Worm (Caenorhabditis elegans) whole organism, young adult: Measurements from ENCODE around the gene set-20.

ENCODE experiments used
- F39B2.1 ChIP-seq: fragments of 200-800 bp; sonication (Bioruptor generic); IDR thresholded peaks from 2 replicates; pipeline ENCODE4 v1.3.6; 2022; ENCODE audit warnings: missing genetic modification reagents, missing genetic modification characterization, missing compliant biosample characterization
- ZK185.1 ChIP-seq: sonication (generic microtip); optimal IDR thresholded peaks from 2 replicates; lab custom pipeline; 2016; ENCODE audit warnings: mild to moderate bottlenecking, missing genetic modification characterization, missing compliant biosample characterization; ENCODE audit not compliant: poor library complexity, severe bottlenecking
- attf-5 ChIP-seq: fragments of 200-800 bp; sonication (Bioruptor generic); optimal IDR thresholded peaks from 2 replicates; lab custom pipeline; 2018; ENCODE audit warnings: mild to moderate bottlenecking, missing genetic modification characterization, missing compliant biosample characterization
- egl-18 ChIP-seq: fragments of 200-800 bp; sonication (Bioruptor generic); IDR thresholded peaks from 2 replicates; pipeline ENCODE4 v1.3.6; 2022; ENCODE audit warnings: missing genetic modification reagents, missing genetic modification characterization, missing compliant biosample characterization
- hmg-1.2 ChIP-seq: fragments of 200-800 bp; sonication (Bioruptor generic); IDR thresholded peaks from 2 replicates; pipeline ENCODE4 v1.3.6; 2022; ENCODE audit warnings: missing genetic modification reagents, missing genetic modification characterization, missing compliant biosample characterization
- hsf-1 ChIP-seq: fragments of 200-800 bp; sonication (Bioruptor generic); IDR thresholded peaks from 2 replicates; pipeline ENCODE4 v1.3.6; 2022; ENCODE audit warnings: missing genetic modification reagents, missing genetic modification characterization, missing compliant biosample characterization
- pbrm-1 ChIP-seq: fragments of 200-800 bp; sonication (Bioruptor generic); IDR thresholded peaks from 2 replicates; pipeline ENCODE4 v1.3.6; 2022; ENCODE audit warnings: missing genetic modification reagents, missing genetic modification characterization, missing compliant biosample characterization
- pha-4 ChIP-seq: fragments of 150-350 bp; sonication (generic microtip); optimal IDR thresholded peaks from 2 replicates; lab custom pipeline; 2014; ENCODE audit warnings: missing biosample characterization, missing genetic modification reagents, missing genetic modification characterization
- unc-62 ChIP-seq: fragments of 150-350 bp; optimal IDR thresholded peaks from 2 replicates; lab custom pipeline; 2014; ENCODE audit warnings: missing biosample characterization, missing genetic modification reagents, missing genetic modification characterization

DNA sequence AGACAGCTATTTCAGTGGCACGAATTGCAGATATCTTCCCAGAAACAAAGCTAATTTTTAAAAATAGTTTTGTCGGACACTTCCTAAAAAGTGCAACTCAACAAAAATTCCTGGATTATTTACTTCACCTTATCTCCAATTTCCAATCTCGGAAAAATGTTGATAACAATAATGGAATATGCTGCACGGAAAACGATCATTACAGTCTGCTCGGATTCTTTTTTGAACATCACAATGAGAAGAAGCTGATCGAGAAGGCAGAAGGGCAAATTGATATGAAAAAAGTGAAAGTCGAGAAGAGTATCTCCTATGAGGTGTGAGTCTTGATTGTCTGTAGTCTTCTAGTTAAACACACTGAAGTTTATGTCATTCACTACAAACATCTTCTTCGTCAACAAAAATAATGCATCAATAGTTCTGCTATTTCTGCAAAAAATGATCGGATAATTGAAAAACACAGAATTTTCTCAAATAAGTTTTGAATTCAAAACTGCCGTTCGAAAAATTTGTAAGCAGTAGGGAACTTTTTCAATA, 29.9 kb upstream of the set-20 start:
- no peak for TF ChIP-seq ZK185.1 (tag; lab: Kevin White, UChicago)
- no peak for TF ChIP-seq F39B2.1
- no peak for TF ChIP-seq pha-4
- no peak for TF ChIP-seq egl-18 (GFP tag; lab: Robert Waterston, UW)
- TF ChIP-seq pbrm-1 (GFP tag; lab: Robert Waterston, UW): no peak
- TF ChIP-seq hsf-1 (GFP tag; lab: Robert Waterston, UW): no peak
- no peak for TF ChIP-seq hmg-1.2
- no peak for TF ChIP-seq unc-62
- TF ChIP-seq attf-5 (GFP tag; lab: Kevin White, UChicago): no peak
